Fruit fly (Drosophila melanogaster): ENCODE results near the gene CG1271.

The CG1271 gene

dm6 chr3L:3081966-3082516 is 29.7 kb downstream of the CG1271 start:
- TF ChIP-seq insv (optimal IDR thresholded peaks at IDR 0.05) (no peak), psq (optimal IDR thresholded peaks at IDR 0.05) (no peak), Myc (optimal IDR thresholded peaks at IDR 0.05) (no peak), h (optimal IDR thresholded peaks at IDR 0.05) (no peak)

dm6 chr3L:3083329-3084083 is 31.2 kb downstream of the CG1271 start:
- TF ChIP-seq psq (optimal IDR thresholded peaks at IDR 0.05) (no peak), h (optimal IDR thresholded peaks at IDR 0.05) (no peak), Sin3A (optimal IDR thresholded peaks at IDR 0.05) (no peak), ttk (optimal IDR thresholded peaks at IDR 0.05) (no peak), insv (optimal IDR thresholded peaks at IDR 0.05) (no peak), Myc (optimal IDR thresholded peaks at IDR 0.05) (no peak)

- no peak for TF ChIP-seq psq (optimal IDR thresholded peaks at IDR 0.05)
- no peak for TF ChIP-seq ttk (optimal IDR thresholded peaks at IDR 0.05)
- TF ChIP-seq Myc (optimal IDR thresholded peaks at IDR 0.05) = no peak
- no peak for TF ChIP-seq h (optimal IDR thresholded peaks at IDR 0.05)
- TF ChIP-seq Sin3A (optimal IDR thresholded peaks at IDR 0.05) = no peak
- no peak for TF ChIP-seq insv (optimal IDR thresholded peaks at IDR 0.05)
These were observed 36.7 kb downstream of the CG1271 start for dm6 chr3L:3089012-3089411.

- TF ChIP-seq psq (optimal IDR thresholded peaks at IDR 0.05) (no peak), Sin3A (optimal IDR thresholded peaks at IDR 0.05) (no peak), insv (optimal IDR thresholded peaks at IDR 0.05) (no peak), Myc (optimal IDR thresholded peaks at IDR 0.05) (no peak), h (optimal IDR thresholded peaks at IDR 0.05) (no peak), ttk (optimal IDR thresholded peaks at IDR 0.05) (no peak)
These were observed 38.4 kb downstream of the CG1271 start for dm6 chr3L:3090581-3091345.

dm6 chr3L:3095590-3095989 is 43.3 kb downstream of the CG1271 start:
- TF ChIP-seq Sin3A (optimal IDR thresholded peaks at IDR 0.05) (no peak), Myc (optimal IDR thresholded peaks at IDR 0.05) (no peak), insv (optimal IDR thresholded peaks at IDR 0.05) (no peak), psq (optimal IDR thresholded peaks at IDR 0.05) (no peak), ttk (optimal IDR thresholded peaks at IDR 0.05) (no peak), h (optimal IDR thresholded peaks at IDR 0.05) (no peak)

- TF ChIP-seq insv (optimal IDR thresholded peaks at IDR 0.05) (no peak), h (optimal IDR thresholded peaks at IDR 0.05) (no peak), Myc (optimal IDR thresholded peaks at IDR 0.05) (no peak), psq (optimal IDR thresholded peaks at IDR 0.05) (no peak)
These were observed 43.9 kb downstream of the CG1271 start for dm6 chr3L:3096073-3096725.

- TF ChIP-seq insv (optimal IDR thresholded peaks at IDR 0.05) (no peak), h (optimal IDR thresholded peaks at IDR 0.05) (no peak), ttk (optimal IDR thresholded peaks at IDR 0.05) (no peak), psq (optimal IDR thresholded peaks at IDR 0.05) (no peak), Myc (optimal IDR thresholded peaks at IDR 0.05) (no peak), Sin3A (optimal IDR thresholded peaks at IDR 0.05) (no peak)
These were observed 44.6 kb downstream of the CG1271 start for dm6 chr3L:3096726-3097597.

dm6 chr3L:3097598-3097880 is 45.2 kb downstream of the CG1271 start:
- TF ChIP-seq Sin3A (optimal IDR thresholded peaks at IDR 0.05) (no peak), psq (optimal IDR thresholded peaks at IDR 0.05) (no peak), h (optimal IDR thresholded peaks at IDR 0.05) (no peak), Myc (optimal IDR thresholded peaks at IDR 0.05) (no peak), insv (optimal IDR thresholded peaks at IDR 0.05) (no peak), ttk (optimal IDR thresholded peaks at IDR 0.05) (no peak)

dm6 chr3L:3098778-3099429 is 46.6 kb downstream of the CG1271 start:
- no peak for TF ChIP-seq Myc (optimal IDR thresholded peaks at IDR 0.05)
- TF ChIP-seq ttk (optimal IDR thresholded peaks at IDR 0.05) = no peak
- no peak for TF ChIP-seq Sin3A (optimal IDR thresholded peaks at IDR 0.05)
- no peak for TF ChIP-seq insv (optimal IDR thresholded peaks at IDR 0.05)
- TF ChIP-seq psq (optimal IDR thresholded peaks at IDR 0.05) = no peak
- no peak for TF ChIP-seq h (optimal IDR thresholded peaks at IDR 0.05)

- TF ChIP-seq insv (optimal IDR thresholded peaks at IDR 0.05) (no peak), Myc (optimal IDR thresholded peaks at IDR 0.05) (no peak), Sin3A (optimal IDR thresholded peaks at IDR 0.05) (no peak), ttk (optimal IDR thresholded peaks at IDR 0.05) (no peak), psq (optimal IDR thresholded peaks at IDR 0.05) (no peak), h (optimal IDR thresholded peaks at IDR 0.05) (no peak)
These were observed 48.8 kb downstream of the CG1271 start for dm6 chr3L:3101157-3101556.

dm6 chr3L:3102506-3103023 is 50.3 kb downstream of the CG1271 start:
- TF ChIP-seq ttk (optimal IDR thresholded peaks at IDR 0.05) (no peak), Sin3A (optimal IDR thresholded peaks at IDR 0.05) (no peak), insv (optimal IDR thresholded peaks at IDR 0.05) (no peak), psq (optimal IDR thresholded peaks at IDR 0.05) (no peak), Myc (optimal IDR thresholded peaks at IDR 0.05) (no peak), h (optimal IDR thresholded peaks at IDR 0.05) (no peak)

All from Kc167 (cell line).